Fruit fly (Drosophila melanogaster): Measurements from ENCODE around the gene fzo.

The fzo gene

DNA sequence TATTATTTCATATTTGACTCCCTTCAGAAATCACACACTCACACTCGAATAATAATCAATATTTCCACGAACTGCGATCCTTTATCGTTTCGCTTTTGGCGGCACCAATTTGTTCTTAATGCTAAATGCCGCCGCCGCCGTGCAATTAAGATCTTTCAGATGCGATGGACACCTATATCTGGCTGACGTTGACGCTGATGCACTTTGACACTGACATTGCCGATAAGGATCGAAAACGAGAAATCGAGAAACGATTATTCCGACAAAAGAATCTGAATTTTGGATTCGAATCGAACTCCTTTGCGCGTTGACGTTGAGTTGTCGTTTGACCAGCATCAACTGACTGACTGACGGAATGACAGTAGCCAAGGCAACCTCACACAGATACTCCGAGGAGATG, 10.8 kb downstream of the fzo start:
- TF ChIP-seq usp (GFP tag; optimal IDR thresholded peaks at IDR 0.05) (no peak), Dll (optimal IDR thresholded peaks at IDR 0.05) (no peak), psq (optimal IDR thresholded peaks at IDR 0.05) (no peak), EcR (GFP tag; optimal IDR thresholded peaks at IDR 0.05) (no peak), pan (optimal IDR thresholded peaks at IDR 0.05) (no peak), CG8478 (optimal IDR thresholded peaks at IDR 0.05) (no peak)

DNA sequence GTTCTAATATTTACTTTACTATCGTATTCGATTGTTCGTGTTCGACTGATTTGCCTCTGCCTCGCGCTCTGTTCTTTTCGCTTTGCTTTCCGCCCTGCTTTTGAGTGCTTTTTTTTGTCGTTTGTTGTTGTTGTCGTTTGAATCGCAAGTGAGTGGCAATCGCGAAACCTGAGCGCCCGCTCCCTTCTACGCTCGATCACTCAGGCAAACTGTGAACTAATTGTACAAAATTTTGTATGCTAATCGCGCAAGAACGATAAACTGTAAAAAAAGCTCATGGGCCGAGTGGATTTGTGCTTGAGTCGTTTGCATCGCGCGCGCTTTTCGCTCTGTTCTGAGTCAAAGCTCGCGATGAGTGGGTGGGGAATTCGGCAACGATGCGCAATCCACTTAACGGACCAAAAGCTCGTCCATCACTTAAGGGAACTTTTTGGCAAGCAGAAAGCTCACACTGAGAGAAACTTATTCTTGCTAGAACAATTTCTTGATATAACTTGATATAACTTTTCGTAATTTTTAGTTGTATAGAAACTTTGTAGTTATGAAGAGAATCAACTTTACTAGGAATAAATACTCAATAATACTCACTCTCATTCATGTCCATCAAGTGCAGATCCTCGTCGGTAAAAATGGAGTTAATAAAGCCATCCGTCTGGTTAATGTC, 12.6 kb downstream of the fzo start:
- TF ChIP-seq psq (optimal IDR thresholded peaks at IDR 0.05) (no peak), EcR (GFP tag; optimal IDR thresholded peaks at IDR 0.05) (no peak), pan (optimal IDR thresholded peaks at IDR 0.05) (no peak), usp (GFP tag; optimal IDR thresholded peaks at IDR 0.05) (no peak), Dll (optimal IDR thresholded peaks at IDR 0.05) (no peak), CG8478 (optimal IDR thresholded peaks at IDR 0.05) (no peak)

DNA sequence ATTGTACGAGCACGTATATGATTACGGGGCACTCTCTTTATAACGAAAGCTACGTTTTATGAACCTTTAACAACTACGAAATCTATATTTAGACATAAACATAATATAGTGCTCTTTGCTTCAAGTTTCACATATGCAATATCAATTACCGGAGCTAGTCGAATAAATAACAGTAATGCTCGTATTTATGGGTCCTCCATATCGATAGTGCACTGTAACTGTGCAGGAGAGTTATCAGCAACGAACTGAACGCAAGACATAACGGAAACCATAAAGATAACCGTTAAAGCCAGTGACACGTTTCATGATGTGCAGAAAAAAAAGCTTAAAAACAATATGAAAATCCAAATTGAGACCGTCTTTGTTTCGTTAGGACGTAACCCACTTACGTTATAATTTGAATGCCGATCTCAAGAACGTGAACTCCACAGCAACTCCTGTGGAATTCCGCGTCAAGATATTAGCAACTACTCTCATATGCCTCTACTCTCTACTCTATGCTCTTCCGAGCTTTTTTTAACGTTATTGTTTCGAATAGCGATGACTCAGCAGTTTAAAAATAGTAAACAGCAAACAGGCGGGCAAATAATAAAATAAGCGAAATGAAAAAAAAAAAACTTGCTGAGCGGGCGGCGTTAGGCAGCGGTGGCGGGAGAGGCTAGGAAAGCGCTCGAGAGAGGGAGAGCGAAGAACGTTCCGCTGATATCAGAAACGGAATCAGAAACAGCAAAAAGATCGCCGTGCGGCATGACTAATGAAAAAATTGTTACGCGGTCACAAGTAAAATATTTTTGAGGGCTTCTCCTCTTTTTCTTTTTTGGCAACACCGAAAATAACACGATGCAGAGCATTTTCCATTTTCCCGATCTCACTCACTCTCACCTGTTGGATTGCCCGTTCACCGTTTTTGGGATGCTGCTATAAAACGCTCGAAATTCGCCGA, 13.6 kb downstream of the fzo start:
- no peak for TF ChIP-seq psq (optimal IDR thresholded peaks at IDR 0.05)
- no peak for TF ChIP-seq Dll (optimal IDR thresholded peaks at IDR 0.05)
- no peak for TF ChIP-seq EcR (GFP tag; optimal IDR thresholded peaks at IDR 0.05)
- no peak for TF ChIP-seq CG8478 (optimal IDR thresholded peaks at IDR 0.05)
- no peak for TF ChIP-seq pan (optimal IDR thresholded peaks at IDR 0.05)
- TF ChIP-seq usp (GFP tag; optimal IDR thresholded peaks at IDR 0.05), result no peak

DNA sequence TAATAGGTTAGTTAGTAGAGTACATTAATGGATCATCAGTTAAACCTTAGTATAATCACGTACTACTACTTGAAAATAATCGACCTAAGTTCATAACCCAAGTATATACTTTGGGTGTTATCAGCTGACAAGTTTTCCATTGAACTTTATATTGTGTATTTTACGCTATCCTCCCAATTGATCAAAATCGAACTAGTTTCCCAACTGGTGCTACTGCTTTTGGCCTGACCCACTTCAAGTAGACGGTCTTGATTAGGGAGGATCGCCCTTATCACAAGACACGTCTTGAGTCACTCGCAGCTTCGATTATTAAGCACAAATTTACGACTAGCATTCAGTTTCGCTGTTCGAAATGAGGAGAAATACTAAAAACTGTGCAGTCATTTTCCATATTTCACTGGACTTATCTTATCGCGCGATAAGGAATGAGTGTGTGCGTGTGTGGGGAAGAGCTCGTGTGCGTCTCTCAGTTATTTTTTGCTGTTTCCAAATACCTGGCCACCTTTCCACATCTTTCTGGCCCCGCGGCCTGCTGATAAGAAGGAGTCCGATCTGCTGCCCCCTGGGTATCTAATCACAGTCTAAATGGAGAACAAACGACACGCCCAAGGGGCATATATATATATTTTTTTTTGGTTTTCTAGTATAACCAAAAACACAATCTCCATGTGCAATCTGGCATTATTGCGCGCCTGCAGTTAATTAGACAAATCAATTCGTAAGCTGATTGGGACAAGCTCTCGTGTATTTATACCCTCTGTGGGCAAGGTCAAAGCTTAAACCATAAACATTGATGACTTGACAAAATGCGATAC, 14.5 kb downstream of the fzo start:
- TF ChIP-seq EcR (GFP tag; optimal IDR thresholded peaks at IDR 0.05) (no peak), psq (optimal IDR thresholded peaks at IDR 0.05) (no peak), Dll (optimal IDR thresholded peaks at IDR 0.05) (no peak), usp (GFP tag; optimal IDR thresholded peaks at IDR 0.05) (no peak), CG8478 (optimal IDR thresholded peaks at IDR 0.05) (no peak), pan (optimal IDR thresholded peaks at IDR 0.05) (no peak)

DNA sequence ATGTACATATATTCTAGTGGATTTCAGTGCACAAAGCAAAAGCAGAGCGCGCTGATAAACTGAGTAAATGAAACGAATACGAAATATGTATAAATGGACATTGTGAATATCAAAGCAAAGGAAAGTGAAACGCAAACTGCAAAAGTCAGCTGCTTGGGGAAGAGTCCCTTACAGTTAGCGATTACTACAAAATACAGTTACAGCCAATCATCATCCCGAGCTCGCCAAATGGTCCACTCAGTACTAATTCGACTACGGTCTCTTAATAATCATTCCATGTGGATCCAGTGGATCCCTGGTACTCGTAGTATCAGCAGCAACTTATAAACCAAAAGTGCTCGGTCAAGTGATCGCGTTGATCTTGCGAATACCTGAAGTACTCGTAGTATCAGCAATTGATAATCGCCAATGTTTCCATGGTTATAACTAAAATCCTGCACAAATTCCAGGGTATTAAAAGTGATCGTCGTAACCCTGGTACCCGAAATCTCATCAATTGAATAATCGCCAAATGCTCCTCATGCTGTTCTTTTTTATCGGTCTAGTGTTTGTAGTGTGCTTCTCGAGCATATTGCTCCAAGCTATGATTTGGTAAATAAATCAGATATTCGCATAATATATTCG, 22.0 kb downstream of the fzo start:
- TF ChIP-seq psq (optimal IDR thresholded peaks at IDR 0.05) (no peak), Dll (optimal IDR thresholded peaks at IDR 0.05) (no peak), pan (optimal IDR thresholded peaks at IDR 0.05) (no peak), usp (GFP tag; optimal IDR thresholded peaks at IDR 0.05) (no peak), CG8478 (optimal IDR thresholded peaks at IDR 0.05) (no peak), EcR (GFP tag; optimal IDR thresholded peaks at IDR 0.05) (no peak)

DNA sequence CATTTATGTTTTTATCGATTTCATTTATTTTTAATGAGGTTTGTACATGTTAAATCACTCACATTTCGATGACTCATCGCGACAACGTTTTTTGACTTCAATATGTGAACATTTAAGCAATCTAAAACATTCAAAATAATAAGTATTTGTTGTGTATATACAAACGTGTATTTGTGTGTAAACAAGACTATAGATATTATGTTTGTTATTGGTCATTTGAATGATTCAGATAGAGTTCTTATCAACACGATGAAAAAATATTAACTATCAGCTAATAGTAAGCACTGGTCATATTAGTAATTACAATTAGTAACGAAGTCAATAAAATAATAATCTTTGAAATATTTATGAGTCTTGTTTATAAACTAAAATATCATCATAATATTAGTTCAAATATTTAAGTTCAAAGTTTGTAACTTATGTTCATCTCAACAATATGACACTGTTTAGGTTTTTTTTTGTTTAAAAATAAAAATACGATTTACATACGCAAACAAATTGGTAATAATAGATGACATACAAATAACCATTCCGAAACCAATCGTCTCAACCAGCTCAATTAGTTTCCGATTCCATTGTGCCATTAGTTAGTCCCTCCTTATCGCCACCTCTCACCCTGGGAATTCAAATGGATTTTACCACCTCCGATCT, 22.7 kb downstream of the fzo start:
- TF ChIP-seq psq (optimal IDR thresholded peaks at IDR 0.05) (no peak), EcR (GFP tag; optimal IDR thresholded peaks at IDR 0.05) (no peak), usp (GFP tag; optimal IDR thresholded peaks at IDR 0.05) (no peak), pan (optimal IDR thresholded peaks at IDR 0.05) (no peak), CG8478 (optimal IDR thresholded peaks at IDR 0.05) (no peak), Dll (optimal IDR thresholded peaks at IDR 0.05) (no peak)

DNA sequence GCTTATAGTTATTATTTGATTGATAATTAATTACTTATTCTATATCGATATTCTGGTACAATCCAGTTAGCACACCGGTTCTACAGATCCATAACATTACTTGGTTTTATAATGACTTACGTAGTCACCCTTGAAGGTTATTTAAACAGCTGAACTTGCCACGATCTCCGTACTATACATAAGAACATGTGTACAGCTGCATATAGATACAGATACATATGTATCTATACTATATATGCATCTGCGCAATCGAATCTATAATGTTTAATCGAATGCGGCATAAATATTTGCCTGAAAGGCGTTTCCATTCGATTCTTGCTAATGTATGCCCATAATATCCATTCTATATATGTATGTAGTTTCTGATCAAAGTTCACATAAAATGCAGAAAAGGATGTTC, 24.5 kb downstream of the fzo start:
- no peak for TF ChIP-seq usp (GFP tag; optimal IDR thresholded peaks at IDR 0.05)
- TF ChIP-seq pan (optimal IDR thresholded peaks at IDR 0.05), result no peak
- TF ChIP-seq Dll (optimal IDR thresholded peaks at IDR 0.05), result no peak
- TF ChIP-seq psq (optimal IDR thresholded peaks at IDR 0.05), result no peak
- TF ChIP-seq CG8478 (optimal IDR thresholded peaks at IDR 0.05), result no peak
- no peak for TF ChIP-seq EcR (GFP tag; optimal IDR thresholded peaks at IDR 0.05)

DNA sequence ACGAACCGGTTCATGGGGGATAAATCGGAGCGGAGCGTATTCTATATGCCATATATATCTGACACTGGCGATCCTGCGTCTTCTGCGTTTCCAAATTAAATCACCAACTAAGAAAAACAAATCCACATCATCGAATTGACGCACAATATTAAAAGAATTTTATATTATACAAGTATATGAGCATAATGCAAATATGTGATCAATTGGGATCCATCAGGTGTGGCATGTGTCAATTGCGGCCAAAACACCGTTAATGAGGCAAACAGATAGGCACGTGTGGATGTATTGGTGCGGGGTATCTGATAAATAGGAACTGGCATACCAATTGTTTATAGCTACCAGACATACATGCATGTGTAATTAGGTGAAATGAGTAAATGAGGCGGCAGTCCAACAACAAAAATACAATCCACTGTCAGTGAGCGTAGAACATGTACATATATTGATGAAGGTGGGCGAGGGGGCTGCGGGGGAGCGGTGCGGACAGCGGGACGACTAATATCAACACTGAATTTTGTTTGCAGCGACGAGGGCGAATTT, 25.7 kb downstream of the fzo start:
- TF ChIP-seq Dll (optimal IDR thresholded peaks at IDR 0.05), result no peak
- TF ChIP-seq psq (optimal IDR thresholded peaks at IDR 0.05), result no peak
- TF ChIP-seq usp (GFP tag; optimal IDR thresholded peaks at IDR 0.05), result no peak

DNA sequence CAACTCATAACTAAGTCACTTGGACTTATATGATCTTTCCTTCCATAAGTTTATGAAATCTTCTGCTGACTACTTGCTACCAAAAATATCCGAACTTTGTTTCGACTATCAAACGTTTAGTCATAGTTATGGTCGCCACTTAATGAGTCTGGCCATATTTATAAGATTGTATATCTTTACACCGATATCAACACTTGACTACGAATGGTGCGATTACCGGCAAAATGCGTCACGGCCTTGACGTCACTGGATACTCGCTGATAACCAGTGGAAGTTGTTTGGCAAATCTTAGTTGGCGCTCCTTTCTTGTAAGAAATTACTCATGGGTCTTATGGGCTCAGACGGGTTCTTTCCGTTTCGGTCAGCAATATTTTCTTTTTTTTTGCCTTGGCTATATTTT, 26.4 kb downstream of the fzo start:
- no peak for TF ChIP-seq pan (optimal IDR thresholded peaks at IDR 0.05)

DNA sequence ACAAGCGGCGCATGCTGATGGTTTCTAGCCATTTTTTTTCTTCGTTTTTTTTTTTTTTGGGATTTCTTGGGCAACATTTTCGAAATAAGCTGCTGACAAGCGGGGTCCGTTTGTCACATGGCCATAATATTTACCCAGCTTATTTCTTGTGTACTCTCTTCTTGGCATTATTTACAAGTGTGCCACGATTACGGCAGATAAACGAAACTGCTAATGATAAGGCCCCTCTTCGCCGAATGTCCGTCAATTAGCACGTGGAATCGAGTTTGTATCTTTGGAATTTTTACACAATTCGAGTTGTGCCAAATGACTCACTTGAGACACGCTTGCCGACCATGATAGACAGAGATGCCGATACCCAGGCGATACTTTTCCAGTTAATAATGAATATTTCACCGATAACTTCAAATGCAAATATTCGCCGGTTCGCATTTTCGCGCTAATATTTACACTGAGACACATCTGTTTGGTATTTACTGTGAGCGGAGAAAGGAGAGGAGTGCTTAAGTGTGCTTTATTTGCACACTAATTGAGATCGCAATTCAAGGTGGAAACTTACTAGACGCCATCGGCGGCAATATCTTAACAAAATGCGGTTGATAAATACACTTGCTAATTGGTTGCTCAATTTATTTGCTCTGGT, 27.3 kb downstream of the fzo start:
- no peak for TF ChIP-seq Dll (optimal IDR thresholded peaks at IDR 0.05)
- no peak for TF ChIP-seq CG8478 (optimal IDR thresholded peaks at IDR 0.05)
- TF ChIP-seq pan (optimal IDR thresholded peaks at IDR 0.05), result no peak
- TF ChIP-seq psq (optimal IDR thresholded peaks at IDR 0.05), result no peak
- TF ChIP-seq usp (GFP tag; optimal IDR thresholded peaks at IDR 0.05), result no peak
- TF ChIP-seq EcR (GFP tag; optimal IDR thresholded peaks at IDR 0.05), result no peak
